Fruit fly (Drosophila melanogaster) Kc167 (cell line): ENCODE measurements around the gene CG9263.

Experiments used
- Myc ChIP-seq: fragments of >200 bp; optimal IDR thresholded peaks from 2 replicates; lab custom pipeline; 2017; ENCODE audit warnings: missing external identifiers
- Sin3A ChIP-seq: fragments of >200 bp; optimal IDR thresholded peaks from 2 replicates; lab custom pipeline; 2018; ENCODE audit warnings: missing external identifiers
- insv ChIP-seq: fragments of >200 bp; optimal IDR thresholded peaks from 3 replicates; lab custom pipeline; 2018; ENCODE audit warnings: missing external identifiers
- ttk ChIP-seq: sonication (Bioruptor generic); optimal IDR thresholded peaks from 2 replicates; lab custom pipeline; 2017; ENCODE audit warnings: missing external identifiers

DNA sequence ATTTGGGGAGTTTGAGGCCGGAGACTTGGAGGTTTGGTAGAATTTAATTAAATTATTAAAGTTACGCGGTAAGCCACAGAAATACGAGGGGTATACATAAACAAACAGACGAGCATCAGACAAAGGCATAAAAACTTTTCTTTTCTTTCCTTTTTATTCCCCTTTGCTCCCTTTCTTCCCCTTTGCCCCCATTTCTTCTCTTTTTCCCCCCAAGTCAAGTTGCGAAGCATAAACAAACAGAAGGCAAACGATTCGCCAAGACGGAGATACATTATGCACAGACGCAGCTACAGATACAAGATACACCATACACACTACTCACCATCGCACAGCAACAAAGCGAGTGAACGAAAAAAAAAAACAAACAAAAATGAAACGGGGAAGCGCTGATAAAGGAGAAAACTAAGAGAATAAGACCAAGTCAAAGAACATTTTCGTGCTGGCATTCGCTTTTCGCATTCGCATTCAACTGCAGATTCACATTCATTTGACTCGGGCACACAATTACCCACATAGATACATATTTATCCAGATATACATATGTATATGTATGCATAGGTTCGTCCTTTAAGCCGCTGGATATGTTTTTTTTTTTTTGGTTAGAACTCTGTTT, 12.3 kb upstream of the CG9263 start:
- TF ChIP-seq Myc (lab: Kevin White, UChicago) (no peak), Sin3A (lab: Kevin White, UChicago) (no peak), insv (no peak), ttk (lab: Kevin White, UChicago) (no peak)
